Fruit fly (Drosophila melanogaster): ENCODE results near the gene side-VII.

Gene side-VII

DNA sequence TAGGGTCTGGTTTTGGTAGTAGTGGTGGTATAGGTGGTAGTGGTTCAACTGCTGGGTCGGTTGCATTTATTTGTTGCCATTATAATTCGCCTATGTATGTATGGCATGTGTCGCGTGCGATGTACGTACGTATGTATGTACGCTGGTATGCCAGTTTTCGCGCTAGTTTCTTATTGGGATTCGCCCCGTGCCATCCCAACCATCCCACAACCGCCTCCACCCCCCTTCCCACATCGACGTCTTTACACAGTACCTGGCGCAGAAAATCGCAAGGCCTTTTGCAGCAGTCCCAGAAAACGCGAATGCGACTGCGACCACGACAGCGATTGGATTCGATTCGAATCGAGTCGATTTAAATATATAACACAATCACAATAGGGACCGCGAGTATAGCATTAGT is 29.6 kb downstream of the side-VII start:
- TF ChIP-seq CG11617 (GFP tag; optimal IDR thresholded peaks at IDR 0.05), result peak; percentile 15
- peak; percentile 62 for TF ChIP-seq Mnt (GFP tag; optimal IDR thresholded peaks at IDR 0.05)
- no peak for TF ChIP-seq cnc (optimal IDR thresholded peaks at IDR 0.05)

dm6 chr3R:9705008-9705628 is 34.7 kb downstream of the side-VII start, which contains the start of gene Unc-115a:
Gene Unc-115a, minus strand, starts transcription at chr3R:9705417.
- no peak for TF ChIP-seq CG14711 (tag; optimal IDR thresholded peaks at IDR 0.05)
- peak; percentile 64 for TF ChIP-seq CG1620 (GFP tag; optimal IDR thresholded peaks at IDR 0.05)
- peak; percentile 50 for TF ChIP-seq tj (GFP tag; optimal IDR thresholded peaks at IDR 0.05)
- peak; percentile 59 for TF ChIP-seq bab1 (GFP tag; optimal IDR thresholded peaks at IDR 0.05)
- TF ChIP-seq Mnt (GFP tag; optimal IDR thresholded peaks at IDR 0.05), result peak; percentile 87
- TF ChIP-seq cnc (optimal IDR thresholded peaks at IDR 0.05), result no peak
- TF ChIP-seq kay (GFP tag; ENCODE audit: borderline replicate concordance), result no peak
- TF ChIP-seq CG7101 (tag; optimal IDR thresholded peaks at IDR 0.05), result peak; percentile 18
- TF ChIP-seq CG7045 (GFP tag; optimal IDR thresholded peaks at IDR 0.05), result no peak
- peak; percentile 68 for TF ChIP-seq CG11617 (GFP tag; optimal IDR thresholded peaks at IDR 0.05)
- no peak for TF ChIP-seq Hr96 (GFP tag; optimal IDR thresholded peaks at IDR 0.05)
- no peak for TF ChIP-seq pad (GFP tag; optimal IDR thresholded peaks at IDR 0.05)
- peak; percentile 49 for TF ChIP-seq ovo (GFP tag; optimal IDR thresholded peaks at IDR 0.05)
- TF ChIP-seq cic (GFP tag; optimal IDR thresholded peaks at IDR 0.05), result peak; percentile 37
- TF ChIP-seq CG12768 (GFP tag; optimal IDR thresholded peaks at IDR 0.05), result peak; percentile 33
- TF ChIP-seq CG33017 (tag; optimal IDR thresholded peaks at IDR 0.05), result peak; percentile 31
- TF ChIP-seq toe (GFP tag; optimal IDR thresholded peaks at IDR 0.05), result no peak
- no peak for TF ChIP-seq Clk (GFP tag; optimal IDR thresholded peaks at IDR 0.05)
- TF ChIP-seq Crg-1 (GFP tag; optimal IDR thresholded peaks at IDR 0.05), result peak; percentile 46
- no peak for TF ChIP-seq CG5204 (GFP tag; optimal IDR thresholded peaks at IDR 0.05)

DNA sequence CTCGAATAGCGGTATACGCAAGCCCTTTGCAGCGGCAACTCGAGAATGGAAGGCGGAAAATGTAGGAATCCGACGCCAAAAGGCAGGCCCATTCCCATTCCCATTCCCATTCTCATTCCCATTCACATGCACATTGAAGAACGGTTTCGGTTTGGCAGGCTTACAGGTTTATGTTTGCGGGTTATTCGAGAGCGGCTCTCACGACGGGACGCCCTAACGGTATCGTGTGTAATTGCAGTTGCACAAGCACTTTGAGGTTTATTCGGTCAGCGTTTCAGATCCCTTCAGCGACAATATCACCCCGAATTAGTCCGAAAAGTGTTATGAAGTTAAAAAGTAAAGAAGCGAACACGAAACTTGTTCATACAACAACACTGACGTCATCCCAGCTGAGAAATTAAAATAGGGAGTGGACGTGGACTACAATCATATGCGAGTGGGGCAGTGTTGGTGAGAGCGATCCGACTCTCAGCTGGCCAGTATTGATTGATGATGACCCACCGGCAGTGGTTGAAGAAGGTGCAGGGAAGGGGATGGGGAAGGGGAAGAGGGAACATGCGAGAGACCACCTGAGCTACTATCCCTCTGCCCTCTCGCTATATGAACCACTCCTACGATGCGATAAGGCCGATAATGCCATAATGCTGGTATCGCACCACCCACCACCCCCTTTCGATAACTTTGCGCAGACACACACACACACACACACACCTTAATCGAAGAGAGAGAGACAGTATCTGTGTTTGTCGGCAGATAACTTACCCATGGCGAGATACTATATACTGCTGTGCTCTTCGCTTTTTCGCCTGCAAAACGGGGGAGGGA is 35.4 kb downstream of the side-VII start:
- peak; percentile 96 for TF ChIP-seq ovo (GFP tag; optimal IDR thresholded peaks at IDR 0.05)
- TF ChIP-seq pad (GFP tag; optimal IDR thresholded peaks at IDR 0.05), result peak; percentile 91
- TF ChIP-seq tj (GFP tag; optimal IDR thresholded peaks at IDR 0.05), result peak; percentile 42
- TF ChIP-seq kay (GFP tag; ENCODE audit: borderline replicate concordance), result no peak
- peak; percentile 52 for TF ChIP-seq CG12768 (GFP tag; optimal IDR thresholded peaks at IDR 0.05)
- peak; percentile 10 for TF ChIP-seq CG7101 (tag; optimal IDR thresholded peaks at IDR 0.05)
- TF ChIP-seq Crg-1 (GFP tag; optimal IDR thresholded peaks at IDR 0.05), result peak; percentile 46
- TF ChIP-seq CG11617 (GFP tag; optimal IDR thresholded peaks at IDR 0.05), result no peak
- TF ChIP-seq Hr96 (GFP tag; optimal IDR thresholded peaks at IDR 0.05), result peak; percentile 37
- TF ChIP-seq Clk (GFP tag; optimal IDR thresholded peaks at IDR 0.05), result peak; percentile 31
- TF ChIP-seq CG1620 (GFP tag; optimal IDR thresholded peaks at IDR 0.05), result no peak
- no peak for TF ChIP-seq CG14711 (tag; optimal IDR thresholded peaks at IDR 0.05)
- no peak for TF ChIP-seq CG5204 (GFP tag; optimal IDR thresholded peaks at IDR 0.05)
- TF ChIP-seq Mnt (GFP tag; optimal IDR thresholded peaks at IDR 0.05), result peak; percentile 64
- TF ChIP-seq CG7045 (GFP tag; optimal IDR thresholded peaks at IDR 0.05), result peak; percentile 51
- TF ChIP-seq bab1 (GFP tag; optimal IDR thresholded peaks at IDR 0.05), result no peak
- TF ChIP-seq cnc (optimal IDR thresholded peaks at IDR 0.05), result no peak
- TF ChIP-seq cic (GFP tag; optimal IDR thresholded peaks at IDR 0.05), result peak; percentile 97
- no peak for TF ChIP-seq CG33017 (tag; optimal IDR thresholded peaks at IDR 0.05)
- peak; percentile 39 for TF ChIP-seq toe (GFP tag; optimal IDR thresholded peaks at IDR 0.05)

- TF ChIP-seq Crg-1 (GFP tag; optimal IDR thresholded peaks at IDR 0.05), result no peak
- TF ChIP-seq Hr96 (GFP tag; optimal IDR thresholded peaks at IDR 0.05), result no peak
- no peak for TF ChIP-seq pad (GFP tag; optimal IDR thresholded peaks at IDR 0.05)
- no peak for TF ChIP-seq kay (GFP tag; ENCODE audit: borderline replicate concordance)
- no peak for TF ChIP-seq CG14711 (tag; optimal IDR thresholded peaks at IDR 0.05)
- TF ChIP-seq CG12768 (GFP tag; optimal IDR thresholded peaks at IDR 0.05), result no peak
Observed at dm6 chr3R:9703273-9703672, 36.5 kb downstream of the side-VII start.

dm6 chr3R:9702567-9702966 is 37.2 kb downstream of the side-VII start:
- TF ChIP-seq Crg-1 (GFP tag; optimal IDR thresholded peaks at IDR 0.05) (no peak), CG11617 (GFP tag; optimal IDR thresholded peaks at IDR 0.05) (no peak), pad (GFP tag; optimal IDR thresholded peaks at IDR 0.05) (no peak), toe (GFP tag; optimal IDR thresholded peaks at IDR 0.05) (no peak), tj (GFP tag; optimal IDR thresholded peaks at IDR 0.05) (no peak), CG1620 (GFP tag; optimal IDR thresholded peaks at IDR 0.05) (no peak), CG7045 (GFP tag; optimal IDR thresholded peaks at IDR 0.05) (no peak), Mnt (GFP tag; optimal IDR thresholded peaks at IDR 0.05) (peak; percentile 1), cic (GFP tag; optimal IDR thresholded peaks at IDR 0.05) (no peak), CG7101 (tag; optimal IDR thresholded peaks at IDR 0.05) (peak; percentile 52), CG12768 (GFP tag; optimal IDR thresholded peaks at IDR 0.05) (no peak), Hr96 (GFP tag; optimal IDR thresholded peaks at IDR 0.05) (no peak), ovo (GFP tag; optimal IDR thresholded peaks at IDR 0.05) (no peak), CG14711 (tag; optimal IDR thresholded peaks at IDR 0.05) (peak; percentile 53), bab1 (GFP tag; optimal IDR thresholded peaks at IDR 0.05) (peak; percentile 76), kay (GFP tag; ENCODE audit: borderline replicate concordance) (peak; percentile 79), Clk (GFP tag; optimal IDR thresholded peaks at IDR 0.05) (no peak), CG33017 (tag; optimal IDR thresholded peaks at IDR 0.05) (no peak), CG5204 (GFP tag; optimal IDR thresholded peaks at IDR 0.05) (no peak), cnc (optimal IDR thresholded peaks at IDR 0.05) (no peak)
